Worm (Caenorhabditis elegans): Measurements from ENCODE around the gene F01D5.5.

ce11 chrII:13962319-13962718 lies 39.8 kb downstream of the F01D5.5 start, which contains the start of gene rpi-1:
- TF ChIP-seq ztf-29 (GFP tag; IDR thresholded peaks at IDR 0.05), result no peak
- no peak for TF ChIP-seq flt-1 (GFP tag; IDR thresholded peaks at IDR 0.05)
- TF ChIP-seq klf-2 (GFP tag; conservative IDR thresholded peaks at IDR 0.05), result no peak
- TF ChIP-seq cog-1 (tag; optimal IDR thresholded peaks at IDR 0.05), result no peak
- no peak for TF ChIP-seq med-1 (GFP tag; optimal IDR thresholded peaks at IDR 0.05; ENCODE audit: insufficient read depth)
- TF ChIP-seq tab-1 (GFP tag; IDR thresholded peaks at IDR 0.05), result no peak
- no peak for TF ChIP-seq ztf-23 (GFP tag; IDR thresholded peaks at IDR 0.05)
- no peak for TF ChIP-seq ref-1 (GFP tag; conservative IDR thresholded peaks at IDR 0.05)
- no peak for TF ChIP-seq T22C8.4 (GFP tag; IDR thresholded peaks at IDR 0.05)
